Fruit fly (Drosophila melanogaster) whole organism, embryonic: Measurements from ENCODE around the gene CG14252.

ENCODE experiments used
- Abd-B ChIP-seq: fragments of 200-800 bp; sonication (Bioruptor generic); optimal IDR thresholded peaks from 2 replicates; lab custom pipeline; 2018; ENCODE audit warnings: missing biosample characterization, mild to moderate bottlenecking, missing genetic modification characterization, moderate library complexity
- B-H1 ChIP-seq: fragments of 200-800 bp; sonication (Bioruptor generic); IDR thresholded peaks from 3 replicates; pipeline ENCODE4 v1.3.6; 2022; ENCODE audit warnings: missing biosample characterization, missing genetic modification characterization
- CG10366 ChIP-seq: fragments of 200-800 bp; sonication (Bioruptor generic); IDR thresholded peaks from 2 replicates; pipeline ENCODE4 v1.3.6; 2022; ENCODE audit warnings: missing biosample characterization, missing genetic modification characterization
- CG11085 ChIP-seq: fragments of 200-800 bp; sonication (Bioruptor generic); IDR thresholded peaks from 2 replicates; pipeline ENCODE4 v1.3.6; 2022; ENCODE audit warnings: missing biosample characterization, missing genetic modification characterization
- CG11696 ChIP-seq: fragments of 200-800 bp; sonication (Bioruptor generic); IDR thresholded peaks from 2 replicates; pipeline ENCODE4 v1.3.6; 2022; ENCODE audit warnings: missing biosample characterization, missing genetic modification characterization
- CG12299 ChIP-seq: fragments of 200-800 bp; sonication (Bioruptor generic); optimal IDR thresholded peaks from 2 replicates; lab custom pipeline; 2018; ENCODE audit warnings: missing biosample characterization, mild to moderate bottlenecking, missing genetic modification characterization
- CG1233 ChIP-seq: fragments of 200-800 bp; sonication (Bioruptor generic); optimal IDR thresholded peaks from 4 replicates; lab custom pipeline; 2018; ENCODE audit warnings: missing biosample characterization, mild to moderate bottlenecking, missing genetic modification characterization
- CG13424 ChIP-seq: fragments of 200-800 bp; sonication (Bioruptor generic); optimal IDR thresholded peaks from 2 replicates; lab custom pipeline; 2019; ENCODE audit warnings: missing biosample characterization, mild to moderate bottlenecking, missing genetic modification characterization, moderate library complexity
- CG15601 ChIP-seq: fragments of 200-800 bp; sonication (Bioruptor generic); optimal IDR thresholded peaks from 3 replicates; lab custom pipeline; 2019; ENCODE audit warnings: missing biosample characterization, mild to moderate bottlenecking, missing genetic modification characterization, moderate library complexity
- CG17328 ChIP-seq: fragments of 200-800 bp; sonication (Bioruptor generic); IDR thresholded peaks from 2 replicates; pipeline ENCODE4 v1.3.6; 2022; ENCODE audit warnings: missing biosample characterization, missing genetic modification characterization
- CG18619 ChIP-seq: fragments of 200-800 bp; sonication (Bioruptor generic); optimal IDR thresholded peaks from 3 replicates; lab custom pipeline; 2017; ENCODE audit warnings: missing biosample characterization, mild to moderate bottlenecking, missing genetic modification characterization
- CG2199 ChIP-seq: fragments of 200-800 bp; sonication (Bioruptor generic); IDR thresholded peaks from 3 replicates; pipeline ENCODE4 v1.3.6; 2022; ENCODE audit warnings: missing biosample characterization, missing genetic modification characterization
- CG2678 ChIP-seq: fragments of 200-800 bp; sonication (Bioruptor generic); optimal IDR thresholded peaks from 3 replicates; lab custom pipeline; 2019; ENCODE audit warnings: missing biosample characterization, mild to moderate bottlenecking, missing genetic modification characterization, moderate library complexity
- CG3163 ChIP-seq: fragments of 200-800 bp; sonication (Bioruptor generic); optimal IDR thresholded peaks from 3 replicates; lab custom pipeline; 2016; ENCODE audit warnings: missing biosample characterization, missing genetic modification characterization
- CG3726 ChIP-seq: fragments of 200-800 bp; sonication (Bioruptor generic); IDR thresholded peaks from 3 replicates; pipeline ENCODE4, ENCODE4 v1.3.6; 2022; ENCODE audit warnings: missing biosample characterization, missing genetic modification characterization
- CG4360 ChIP-seq: fragments of 200-800 bp; sonication (Bioruptor generic); IDR thresholded peaks from 2 replicates; pipeline ENCODE4 v1.3.6; 2022; ENCODE audit warnings: missing biosample characterization, missing genetic modification characterization
- CG7745 ChIP-seq: fragments of 200-800 bp; sonication (Bioruptor generic); optimal IDR thresholded peaks from 2 replicates; lab custom pipeline; 2018; ENCODE audit warnings: missing biosample characterization, mild to moderate bottlenecking, missing genetic modification characterization, moderate library complexity
- CoRest ChIP-seq: fragments of 200-800 bp; sonication (Bioruptor generic); optimal IDR thresholded peaks from 3 replicates; lab custom pipeline; 2018; ENCODE audit warnings: missing biosample characterization, mild to moderate bottlenecking, missing genetic modification characterization, moderate library complexity
- Dek ChIP-seq: fragments of 200-800 bp; sonication (Bioruptor generic); optimal IDR thresholded peaks from 3 replicates; lab custom pipeline; 2019; ENCODE audit warnings: missing biosample characterization, mild to moderate bottlenecking, missing genetic modification characterization, moderate library complexity
- E2f1 ChIP-seq: fragments of 200-800 bp; sonication (Bioruptor generic); IDR thresholded peaks from 2 replicates; pipeline ENCODE4 v1.3.6; 2022; ENCODE audit warnings: missing biosample characterization, missing genetic modification characterization
- H2.0 ChIP-seq: fragments of 200-800 bp; sonication (Bioruptor generic); IDR thresholded peaks from 2 replicates; pipeline ENCODE4 v1.3.6; 2022; ENCODE audit warnings: missing biosample characterization, missing genetic modification characterization
- HLH3B ChIP-seq: fragments of 200-800 bp; sonication (Bioruptor generic); IDR thresholded peaks from 2 replicates; pipeline ENCODE4 v1.3.6; 2022; ENCODE audit warnings: missing biosample characterization, missing genetic modification characterization
- HLH4C ChIP-seq: fragments of 200-800 bp; sonication (Bioruptor generic); IDR thresholded peaks from 3 replicates; pipeline ENCODE4 v1.3.6; 2022; ENCODE audit warnings: missing biosample characterization, missing genetic modification characterization; ENCODE audit not compliant: partially characterized antibody
- HLH54F ChIP-seq: fragments of 200-800 bp; sonication (Bioruptor generic); optimal IDR thresholded peaks from 3 replicates; lab custom pipeline; 2016; ENCODE audit warnings: missing biosample characterization, missing genetic modification characterization
- Lim3 ChIP-seq: fragments of 200-800 bp; sonication (Bioruptor generic); IDR thresholded peaks from 2 replicates; pipeline ENCODE4 v1.3.6; 2022; ENCODE audit warnings: missing biosample characterization, missing genetic modification characterization
- MTF-1 ChIP-seq: fragments of 200-800 bp; sonication (Bioruptor generic); optimal IDR thresholded peaks from 2 replicates; lab custom pipeline; 2018; ENCODE audit warnings: missing biosample characterization, mild to moderate bottlenecking, missing genetic modification characterization, borderline replicate concordance
- Sry-δ ChIP-seq: fragments of 200-800 bp; sonication (Bioruptor generic); optimal IDR thresholded peaks from 2 replicates; lab custom pipeline; 2016; ENCODE audit warnings: missing biosample characterization, missing genetic modification characterization
- Usf ChIP-seq: fragments of 200-800 bp; sonication (Bioruptor generic); optimal IDR thresholded peaks from 2 replicates; lab custom pipeline; 2017; ENCODE audit warnings: missing genotype, missing biosample characterization, missing genetic modification characterization
- al ChIP-seq: fragments of 200-800 bp; sonication (Bioruptor generic); IDR thresholded peaks from 2 replicates; pipeline ENCODE4 v1.3.6; 2022; ENCODE audit warnings: missing biosample characterization, missing genetic modification characterization
- ap ChIP-seq: fragments of 200-800 bp; sonication (Bioruptor generic); IDR thresholded peaks from 2 replicates; pipeline ENCODE4 v1.3.6; 2022; ENCODE audit warnings: missing biosample characterization, missing genetic modification characterization
- bbx ChIP-seq: fragments of 200-800 bp; sonication (Bioruptor generic); IDR thresholded peaks from 2 replicates; pipeline ENCODE4 v1.3.6; 2022; ENCODE audit warnings: missing biosample characterization, missing genetic modification characterization; ENCODE audit not compliant: partially characterized antibody
- bsh ChIP-seq, 2 experiments: fragments of 200-800 bp; sonication (Bioruptor generic); optimal IDR thresholded peaks; 2 replicates each; lab custom pipeline; 2017 to 2018; ENCODE audit warnings: mild to moderate bottlenecking in 2 of 2, missing biosample characterization in 2 of 2, missing genetic modification characterization in 2 of 2, moderate library complexity in 1 of 2
- chn ChIP-seq: fragments of 200-800 bp; sonication (Bioruptor generic); optimal IDR thresholded peaks from 2 replicates; lab custom pipeline; 2016; ENCODE audit warnings: missing biosample characterization, missing genetic modification characterization
- cwo ChIP-seq: fragments of 200-800 bp; sonication (Bioruptor generic); optimal IDR thresholded peaks from 3 replicates; lab custom pipeline; 2017; ENCODE audit warnings: missing biosample characterization, missing genetic modification characterization, mild to moderate bottlenecking, moderate library complexity, missing genetic modification reagents
- dmrt11E ChIP-seq: fragments of 200-800 bp; sonication (Bioruptor generic); optimal IDR thresholded peaks from 3 replicates; lab custom pipeline; 2018; ENCODE audit warnings: missing biosample characterization, mild to moderate bottlenecking, missing genetic modification characterization, moderate library complexity
- esg ChIP-seq: fragments of 200-800 bp; sonication (Bioruptor generic); conservative IDR thresholded peaks from 2 replicates; pipeline ENCODE4 v1.3.6; 2022; ENCODE audit warnings: missing biosample characterization, missing genetic modification characterization
- gfzf ChIP-seq: fragments of 200-800 bp; sonication (Bioruptor generic); optimal IDR thresholded peaks from 2 replicates; lab custom pipeline; 2016; ENCODE audit warnings: missing biosample characterization, mild to moderate bottlenecking, missing genetic modification characterization, moderate library complexity
- gt ChIP-seq: fragments of 200-800 bp; sonication (Bioruptor generic); IDR thresholded peaks from 2 replicates; pipeline ENCODE4 v1.3.6; 2022; ENCODE audit warnings: missing biosample characterization, missing genetic modification characterization
- h ChIP-seq: fragments of >200 bp; optimal IDR thresholded peaks from 2 replicates; lab custom pipeline; 2017
- hkb ChIP-seq, 2 experiments: fragments of 200-800 bp in 1 of 2; fragments of >200 bp in 1 of 2; sonication (Bioruptor generic) in 1 of 2; IDR thresholded peaks in 1 of 2; optimal IDR thresholded peaks in 1 of 2; 2 replicates each; pipeline versions ENCODE4 v1.3.6 to Lab custom; 2017 to 2022; ENCODE audit warnings: missing biosample characterization in 1 of 2, missing genetic modification characterization in 1 of 2
- ken ChIP-seq: fragments of 200-800 bp; sonication (Bioruptor generic); IDR thresholded peaks from 3 replicates; pipeline ENCODE4 v1.3.6; 2022; ENCODE audit warnings: missing biosample characterization, missing genetic modification characterization
- lab ChIP-seq: fragments of 200-800 bp; sonication (Bioruptor generic); optimal IDR thresholded peaks from 3 replicates; lab custom pipeline; 2017; ENCODE audit warnings: missing biosample characterization, missing genetic modification characterization, mild to moderate bottlenecking, moderate library complexity, missing genetic modification reagents
- lmd ChIP-seq: fragments of 200-800 bp; sonication (Bioruptor generic); IDR thresholded peaks from 2 replicates; pipeline ENCODE4 v1.3.6; 2022; ENCODE audit warnings: missing biosample characterization, missing genetic modification characterization
- p53 ChIP-seq: fragments of 200-800 bp; sonication (Bioruptor generic); optimal IDR thresholded peaks from 2 replicates; lab custom pipeline; 2016; ENCODE audit warnings: missing biosample characterization, missing genetic modification characterization
- pan ChIP-seq, 4 experiments: fragments of >200 bp in 3 of 4; fragments of 200-800 bp in 1 of 4; sonication (Bioruptor generic) in 1 of 4; optimal IDR thresholded peaks in 3 of 4; IDR thresholded peaks in 1 of 4; 2 replicates each; pipeline versions ENCODE4 v1.3.6 to Lab custom; 2017 to 2022; ENCODE audit warnings: missing biosample characterization in 2 of 4, missing genetic modification characterization in 2 of 4, mixed read lengths in 1 of 4
- row ChIP-seq: fragments of 200-800 bp; sonication (Bioruptor generic); IDR thresholded peaks from 3 replicates; pipeline ENCODE4 v1.3.6; 2022; ENCODE audit warnings: missing biosample characterization, missing genetic modification characterization
- schlank ChIP-seq: fragments of 200-800 bp; sonication (Bioruptor generic); optimal IDR thresholded peaks from 2 replicates; lab custom pipeline; 2018; ENCODE audit warnings: missing biosample characterization, mild to moderate bottlenecking, missing genetic modification characterization
- trem ChIP-seq: fragments of 200-800 bp; optimal IDR thresholded peaks from 3 replicates; lab custom pipeline; 2019; ENCODE audit warnings: missing biosample characterization, mild to moderate bottlenecking, missing genetic modification characterization, moderate library complexity
- tup ChIP-seq: fragments of 200-800 bp; sonication (Bioruptor generic); optimal IDR thresholded peaks from 2 replicates; lab custom pipeline; 2016; ENCODE audit warnings: missing biosample characterization, mild to moderate bottlenecking, missing genetic modification characterization, moderate library complexity
- zen2 ChIP-seq: fragments of 200-800 bp; sonication (Bioruptor generic); IDR thresholded peaks from 3 replicates; pipeline ENCODE4 v1.3.6; 2022; ENCODE audit warnings: missing biosample characterization, missing genetic modification characterization; ENCODE audit not compliant: partially characterized antibody

CG14252 gene

dm6 chr3R:26899982-26900381 is 45.4 kb upstream of the CG14252 start (continued):
- TF ChIP-seq CG3163 (GFP tag; lab: Kevin White, UChicago) (no peak), H2.0 (peak; percentile 40; the same call in 1 of the 2 replicates), CG12299 (no peak), CG10366 (GFP tag; lab: Robert Waterston, UW) (peak; percentile 51; the same call in 1 of the 2 replicates), ken (peak; percentile 51; the same call in 1 of the 3 replicates), pan (optimal IDR thresholded peaks at IDR 0.05; lab: Kevin White, UChicago) (no peak), pan (GFP tag; optimal IDR thresholded peaks at IDR 0.05 in 1 of 2, IDR thresholded peaks at IDR 0.05 in 1 of 2) (peak in 1 of 2 experiments; percentile 65), lab (peak; percentile 27), Sry-δ (GFP tag; lab: Kevin White, UChicago) (no peak), p53 (GFP tag; lab: Kevin White, UChicago) (no peak), tup (GFP tag; lab: Kevin White, UChicago) (no peak), h (no peak), HLH4C (GFP tag; lab: Robert Waterston, UW) (no peak), trem (tag; lab: Kevin White, UChicago) (peak; percentile 11), bbx (GFP tag; lab: Robert Waterston, UW) (no peak), schlank (no peak), MTF-1 (GFP tag; lab: Kevin White, UChicago) (no peak), Dek (tag; lab: Kevin White, UChicago) (no peak), CG17328 (GFP tag; lab: Robert Waterston, UW) (peak; percentile 73), gfzf (GFP tag; lab: Kevin White, UChicago) (no peak), zen2 (GFP tag; lab: Robert Waterston, UW) (no peak), Usf (GFP tag; lab: Kevin White, UChicago) (no peak), ap (GFP tag; lab: Robert Waterston, UW) (peak; percentile 33; the same call in 1 of the 2 replicates), row (GFP tag; lab: Robert Waterston, UW) (peak; percentile 69), CG7745 (tag; lab: Kevin White, UChicago) (no peak), CG1233 (GFP tag; lab: Kevin White, UChicago) (no peak), CG11085 (GFP tag; lab: Robert Waterston, UW) (no peak), CG2678 (tag; lab: Kevin White, UChicago) (peak; percentile 52), CG18619 (GFP tag; lab: Kevin White, UChicago) (no peak), gt (GFP tag; lab: Robert Waterston, UW) (no peak), cwo (GFP tag; lab: Kevin White, UChicago) (no peak), CoRest (tag; lab: Kevin White, UChicago) (peak; percentile 28), E2f1 (GFP tag; lab: Robert Waterston, UW) (peak; percentile 34; the same call in 1 of the 2 replicates), bsh (GFP tag; optimal IDR thresholded peaks at IDR 0.05; lab: Kevin White, UChicago) (peak in 1 of 2 experiments; percentile 76), CG13424 (peak; percentile 37), HLH3B (GFP tag; lab: Robert Waterston, UW) (peak; percentile 53; the same call in 1 of the 2 replicates), CG15601 (tag; lab: Kevin White, UChicago) (peak; percentile 26), CG3726 (GFP tag; lab: Robert Waterston, UW) (no peak), CG4360 (GFP tag; lab: Robert Waterston, UW) (peak; percentile 47), B-H1 (peak; percentile 35; the same call in 1 of the 3 replicates), Abd-B (peak; percentile 25), dmrt11E (tag; lab: Kevin White, UChicago) (peak; percentile 43), chn (GFP tag; lab: Kevin White, UChicago) (peak; percentile 1), CG11696 (GFP tag; lab: Robert Waterston, UW) (no peak), CG2199 (no peak), esg (peak; percentile 46), hkb (optimal IDR thresholded peaks at IDR 0.05; lab: Kevin White, UChicago) (no peak), hkb (GFP tag; IDR thresholded peaks at IDR 0.05; lab: Robert Waterston, UW) (0 out of 2 replicates have a peak, but pooled peaks have one; percentile 28), Lim3 (GFP tag; lab: Robert Waterston, UW) (no peak), HLH54F (no peak), lmd (GFP tag; lab: Robert Waterston, UW) (peak; percentile 55), al (GFP tag; lab: Robert Waterston, UW) (no peak)
